Fruit fly (Drosophila melanogaster): ENCODE data around the gene CG7367.

DNA sequence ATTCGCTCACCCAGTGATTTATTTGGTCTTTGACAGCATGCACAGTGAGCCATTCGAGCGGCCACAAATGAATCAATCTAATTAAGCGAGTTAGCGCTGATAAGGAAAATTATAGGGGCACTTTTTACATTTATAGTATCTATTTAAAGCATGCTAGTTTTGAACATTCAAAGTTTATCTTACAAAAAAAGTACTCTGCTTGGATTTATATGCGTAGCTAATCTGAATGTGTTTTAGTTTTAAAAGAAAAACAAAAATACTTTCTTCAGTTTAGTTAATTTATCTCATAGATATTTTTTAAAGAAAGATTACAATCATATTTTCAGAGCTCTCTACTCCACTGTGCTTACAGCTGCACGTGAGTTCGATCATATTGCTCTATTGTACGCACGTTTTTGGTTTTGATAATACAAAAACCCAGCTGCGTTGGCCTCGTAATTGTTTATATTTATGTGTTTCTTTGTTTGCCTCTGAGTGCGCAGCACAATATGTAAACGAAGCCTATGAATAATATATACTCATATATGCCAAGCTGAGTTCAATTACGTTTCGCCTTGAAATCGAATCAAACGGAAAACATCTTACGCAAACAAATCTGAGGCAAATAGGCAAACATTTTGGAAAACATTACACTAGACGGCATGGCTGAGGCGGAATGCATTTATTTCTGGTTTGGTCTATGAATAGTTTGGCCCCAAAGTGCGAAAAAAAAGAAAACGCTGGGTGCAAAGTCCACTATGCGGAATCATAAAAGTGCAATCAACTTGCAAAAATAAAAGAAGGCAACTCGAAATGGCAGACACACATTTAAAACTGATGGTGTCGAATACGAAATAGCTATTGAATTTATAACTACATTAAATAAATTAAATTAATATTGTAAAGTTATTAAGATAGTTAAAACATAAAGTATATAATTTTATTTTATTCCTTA, 37.6 kb downstream of the CG7367 start:
- TF ChIP-seq CTCF (optimal IDR thresholded peaks at IDR 0.05) (no peak), CG8478 (optimal IDR thresholded peaks at IDR 0.05) (no peak)

Data from S2 (cell line).